Worm (Caenorhabditis elegans) whole organism, mixed stage, embryonic: ENCODE results near the gene pals-31.

ENCODE experiments used
- M03D4.4 ChIP-seq: sonication (generic microtip); optimal IDR thresholded peaks from 2 replicates; lab custom pipeline; 2017; ENCODE audit warnings: mild to moderate bottlenecking, missing genetic modification characterization, missing compliant biosample characterization
- nhr-2 ChIP-seq: fragments of 150-350 bp; optimal IDR thresholded peaks from 2 replicates; lab custom pipeline; 2014; ENCODE audit warnings: missing biosample characterization, missing genetic modification characterization
- snpc-4 ChIP-seq: fragments of 150-350 bp; optimal IDR thresholded peaks from 2 replicates; lab custom pipeline; 2014; ENCODE audit warnings: missing biosample characterization, missing genetic modification characterization

DNA sequence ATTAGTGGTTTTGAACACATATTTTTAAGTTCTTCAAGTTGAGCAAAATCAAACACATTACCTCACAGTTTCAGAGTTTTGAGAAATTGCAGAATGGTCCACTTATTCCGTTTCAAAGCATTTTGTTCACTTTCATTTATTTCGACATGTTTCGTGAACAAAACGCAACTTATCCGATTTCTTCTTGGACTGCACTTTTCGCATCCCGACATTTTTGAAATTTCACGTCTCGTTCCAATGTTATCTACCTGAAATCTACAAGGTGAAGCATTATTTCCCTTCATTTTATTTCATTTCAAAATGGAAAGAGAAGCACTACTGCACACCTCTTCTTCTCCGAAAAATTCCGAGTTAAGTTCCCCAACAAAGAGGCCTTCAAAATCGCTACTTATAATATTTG lies 46.2 kb upstream of the pals-31 start, which contains the start of gene ZK488.6:
- TF ChIP-seq snpc-4 (no peak), M03D4.4 (tag; lab: Kevin White, UChicago) (no peak), nhr-2 (tag; lab: Kevin White, UChicago) (no peak)
